Fruit fly (Drosophila melanogaster): Measurements from ENCODE around the gene pad.
A peak's percentile ranks its signal among the peaks of the same experiment; 100 is the strongest.

The pad gene

dm6 chr3R:16341817-16342374 lies at the start of gene pad, which contains the start of gene SF2 (continued):
- peak; percentile 79 for TF ChIP-seq Atf3 (GFP tag; optimal IDR thresholded peaks at IDR 0.05)
- peak; percentile 90 for TF ChIP-seq Bgb (GFP tag; IDR thresholded peaks at IDR 0.05; ENCODE audit: partially characterized antibody)
- TF ChIP-seq CG13123 (GFP tag; optimal IDR thresholded peaks at IDR 0.05), result peak; percentile 60
- 0 out of 2 replicates have a peak, but pooled peaks have one; percentile 51 for TF ChIP-seq Taf1 (GFP tag; IDR thresholded peaks at IDR 0.05)
- TF ChIP-seq CG4404 (GFP tag; IDR thresholded peaks at IDR 0.05), result peak; percentile 79
- TF ChIP-seq tna (GFP tag; IDR thresholded peaks at IDR 0.05; ENCODE audit: partially characterized antibody), result peak; percentile 84; the same call in 1 of the 2 replicates
- peak in 1 of 2 experiments; percentile 65 for TF ChIP-seq insv (GFP tag; optimal IDR thresholded peaks at IDR 0.05)
- TF ChIP-seq tio (GFP tag; optimal IDR thresholded peaks at IDR 0.05), result peak; percentile 44
- peak; percentile 92 for TF ChIP-seq hb (GFP tag; IDR thresholded peaks at IDR 0.05; ENCODE audit: partially characterized antibody)
- TF ChIP-seq hkb (optimal IDR thresholded peaks at IDR 0.05), result no peak
- TF ChIP-seq hkb (GFP tag; IDR thresholded peaks at IDR 0.05), result peak; percentile 51
- peak; percentile 59 for TF ChIP-seq trh (GFP tag; optimal IDR thresholded peaks at IDR 0.05)
- TF ChIP-seq dmrt11E (tag; optimal IDR thresholded peaks at IDR 0.05), result peak; percentile 70
- TF ChIP-seq Ada2b (GFP tag; IDR thresholded peaks at IDR 0.05), result peak; percentile 57
- TF ChIP-seq Antp (GFP tag; optimal IDR thresholded peaks at IDR 0.05), result peak; percentile 65
- peak; percentile 46 for TF ChIP-seq eyg (GFP tag; optimal IDR thresholded peaks at IDR 0.05)
- TF ChIP-seq CG16863 (GFP tag; optimal IDR thresholded peaks at IDR 0.05), result peak; percentile 75
- no peak for TF ChIP-seq bowl (GFP tag; IDR thresholded peaks at IDR 0.05)
- TF ChIP-seq BEAF-32 (GFP tag; optimal IDR thresholded peaks at IDR 0.05), result peak; percentile 99
- TF ChIP-seq exex (tag; optimal IDR thresholded peaks at IDR 0.05), result peak; percentile 52
- peak; percentile 69 for TF ChIP-seq CG11085 (GFP tag; IDR thresholded peaks at IDR 0.05)
- peak; percentile 72 for TF ChIP-seq nerfin-1 (tag; optimal IDR thresholded peaks at IDR 0.05)
- no peak for TF ChIP-seq sr (GFP tag; IDR thresholded peaks at IDR 0.05)
- TF ChIP-seq CG14965 (GFP tag; optimal IDR thresholded peaks at IDR 0.05; ENCODE audit: borderline replicate concordance), result no peak
- no peak; the same call in 2 of the 3 replicates for TF ChIP-seq ci (GFP tag; IDR thresholded peaks at IDR 0.05)
- no peak for TF ChIP-seq CG8359 (GFP tag; optimal IDR thresholded peaks at IDR 0.05; ENCODE audit: borderline replicate concordance)
- TF ChIP-seq her (GFP tag; optimal IDR thresholded peaks at IDR 0.05), result no peak
- peak; percentile 44 for TF ChIP-seq en (GFP tag; optimal IDR thresholded peaks at IDR 0.05)
- TF ChIP-seq CG1529 (GFP tag; optimal IDR thresholded peaks at IDR 0.05), result peak; percentile 24
- peak; percentile 65 for TF ChIP-seq CG10979 (tag; optimal IDR thresholded peaks at IDR 0.05)
- TF ChIP-seq Mad (GFP tag; optimal IDR thresholded peaks at IDR 0.05), result peak; percentile 91
- TF ChIP-seq GATAe (GFP tag; conservative IDR thresholded peaks at IDR 0.05), result no peak
- TF ChIP-seq CG2120 (GFP tag; optimal IDR thresholded peaks at IDR 0.05), result peak; percentile 93
- peak; percentile 53 for TF ChIP-seq Deaf1 (tag; optimal IDR thresholded peaks at IDR 0.05)
- peak; percentile 61 for TF ChIP-seq Vsx1 (GFP tag; optimal IDR thresholded peaks at IDR 0.05)

- TF ChIP-seq psq (GFP tag; optimal IDR thresholded peaks at IDR 0.05) (no peak), CG3407 (GFP tag; optimal IDR thresholded peaks at IDR 0.05) (no peak), HmgZ (tag; optimal IDR thresholded peaks at IDR 0.05) (no peak), CG8290 (GFP tag; optimal IDR thresholded peaks at IDR 0.05) (peak; percentile 53), CG8290 (tag; optimal IDR thresholded peaks at IDR 0.05) (peak in 1 of 2 experiments; percentile 58), CG14860 (GFP tag; IDR thresholded peaks at IDR 0.05; ENCODE audit: partially characterized antibody) (no peak), Sry-β (GFP tag; optimal IDR thresholded peaks at IDR 0.05) (no peak), Lhr (GFP tag; optimal IDR thresholded peaks at IDR 0.05) (no peak), zen (tag; optimal IDR thresholded peaks at IDR 0.05) (no peak), stwl (tag; optimal IDR thresholded peaks at IDR 0.05) (peak; percentile 81), Ets65A (GFP tag) (peak; percentile 78), repo (GFP tag; optimal IDR thresholded peaks at IDR 0.05) (no peak), chif (GFP tag; optimal IDR thresholded peaks at IDR 0.05) (no peak)
Observed at dm6 chr3R:16295513-16296123, 46.5 kb upstream of the pad start.
